Worm (Caenorhabditis elegans) whole organism, mixed stage, embryonic: ENCODE data around the gene nlp-66.

ENCODE experiments used
- M03D4.4 ChIP-seq: sonication (generic microtip); optimal IDR thresholded peaks from 2 replicates; lab custom pipeline; 2017; ENCODE audit warnings: mild to moderate bottlenecking, missing genetic modification characterization, missing compliant biosample characterization
- bed-3 ChIP-seq: fragments of 200-800 bp; sonication (Bioruptor generic); optimal IDR thresholded peaks from 3 replicates; lab custom pipeline; 2018; ENCODE audit warnings: mild to moderate bottlenecking, missing genetic modification characterization, moderate library complexity, missing compliant biosample characterization
- blmp-1 ChIP-seq: fragments of 150-350 bp; optimal IDR thresholded peaks from 2 replicates; lab custom pipeline; 2014; ENCODE audit warnings: missing biosample characterization, missing genetic modification characterization
- ceh-39 ChIP-seq: fragments of 150-350 bp; optimal IDR thresholded peaks from 2 replicates; lab custom pipeline; 2014; ENCODE audit warnings: missing biosample characterization, missing genetic modification characterization
- ceh-43 ChIP-seq: fragments of 200-800 bp; sonication (Bioruptor generic); optimal IDR thresholded peaks from 2 replicates; lab custom pipeline; 2018; ENCODE audit warnings: mild to moderate bottlenecking, missing genetic modification characterization, moderate library complexity, missing compliant biosample characterization
- ceh-83 ChIP-seq: fragments of 200-800 bp; sonication (Bioruptor generic); optimal IDR thresholded peaks from 2 replicates; lab custom pipeline; 2018; ENCODE audit warnings: mild to moderate bottlenecking, missing genetic modification characterization, missing compliant biosample characterization
- ces-1 ChIP-seq: fragments of 150-350 bp; optimal IDR thresholded peaks from 2 replicates; lab custom pipeline; 2014; ENCODE audit warnings: missing biosample characterization, missing genetic modification reagents, missing genetic modification characterization
- cnd-1 ChIP-seq: fragments of 200-800 bp; sonication (Bioruptor generic); optimal IDR thresholded peaks from 2 replicates; lab custom pipeline; 2018; ENCODE audit warnings: mild to moderate bottlenecking, missing genetic modification characterization, missing compliant biosample characterization
- drap-1 ChIP-seq: fragments of 200-800 bp; sonication (Bioruptor generic); optimal IDR thresholded peaks from 3 replicates; lab custom pipeline; 2018; ENCODE audit warnings: mild to moderate bottlenecking, missing genetic modification characterization, missing compliant biosample characterization
- elt-1 ChIP-seq: sonication (generic microtip); optimal IDR thresholded peaks from 2 replicates; lab custom pipeline; 2017; ENCODE audit warnings: missing genetic modification characterization, mild to moderate bottlenecking, missing compliant biosample characterization, antibody characterized with exemption, moderate library complexity, borderline replicate concordance; ENCODE audit not compliant: insufficient read depth
- elt-3 ChIP-seq: fragments of 150-350 bp; optimal IDR thresholded peaks from 2 replicates; lab custom pipeline; 2014; ENCODE audit warnings: missing biosample characterization, missing genetic modification characterization
- flh-1 ChIP-seq: fragments of 200-800 bp; sonication (Bioruptor generic); optimal IDR thresholded peaks from 2 replicates; lab custom pipeline; 2018; ENCODE audit warnings: mild to moderate bottlenecking, missing genetic modification characterization, moderate library complexity, missing compliant biosample characterization
- ham-2 ChIP-seq: fragments of 200-800 bp; sonication (Bioruptor generic); optimal IDR thresholded peaks from 2 replicates; lab custom pipeline; 2018; ENCODE audit warnings: mild to moderate bottlenecking, missing genetic modification characterization, missing compliant biosample characterization
- hlh-1 ChIP-seq: fragments of 150-350 bp; optimal IDR thresholded peaks from 2 replicates; lab custom pipeline; 2014; ENCODE audit warnings: missing biosample characterization, missing genetic modification reagents, missing genetic modification characterization
- lin-13 ChIP-seq: fragments of 150-350 bp; optimal IDR thresholded peaks from 2 replicates; lab custom pipeline; 2014; ENCODE audit warnings: missing biosample characterization, missing genetic modification characterization
- lin-32 ChIP-seq: fragments of 200-800 bp; sonication (Bioruptor generic); optimal IDR thresholded peaks from 2 replicates; lab custom pipeline; 2018; ENCODE audit warnings: mild to moderate bottlenecking, missing genetic modification characterization, missing compliant biosample characterization
- lsy-2 ChIP-seq: fragments of 150-350 bp; optimal IDR thresholded peaks from 2 replicates; lab custom pipeline; 2014; ENCODE audit warnings: missing biosample characterization, missing genetic modification characterization
- mab-5 ChIP-seq: fragments of 150-350 bp; optimal IDR thresholded peaks from 2 replicates; lab custom pipeline; 2014; ENCODE audit warnings: missing biosample characterization, missing genetic modification characterization
- mep-1 ChIP-seq: fragments of 150-350 bp; optimal IDR thresholded peaks from 2 replicates; lab custom pipeline; 2017; ENCODE audit warnings: missing biosample characterization, missing genetic modification reagents, missing genetic modification characterization, inconsistent platforms
- mls-2 ChIP-seq: sonication (generic microtip); optimal IDR thresholded peaks from 2 replicates; lab custom pipeline; 2016; ENCODE audit warnings: mild to moderate bottlenecking, missing genetic modification characterization, moderate library complexity, missing compliant biosample characterization
- nhr-12 ChIP-seq: fragments of 150-350 bp; optimal IDR thresholded peaks from 2 replicates; lab custom pipeline; 2014; ENCODE audit warnings: missing biosample characterization, missing genetic modification characterization
- nhr-2 ChIP-seq: fragments of 150-350 bp; optimal IDR thresholded peaks from 2 replicates; lab custom pipeline; 2014; ENCODE audit warnings: missing biosample characterization, missing genetic modification characterization
- nhr-237 ChIP-seq: fragments of 150-350 bp; optimal IDR thresholded peaks from 2 replicates; lab custom pipeline; 2014; ENCODE audit warnings: missing biosample characterization, missing genetic modification characterization
- nhr-28 ChIP-seq: fragments of 150-350 bp; optimal IDR thresholded peaks from 2 replicates; lab custom pipeline; 2014; ENCODE audit warnings: missing biosample characterization, missing genetic modification characterization
- nhr-76 ChIP-seq: sonication (generic microtip); optimal IDR thresholded peaks from 2 replicates; lab custom pipeline; 2017; ENCODE audit warnings: missing biosample characterization, missing genetic modification characterization
- pha-4 ChIP-seq: fragments of 150-350 bp; optimal IDR thresholded peaks from 2 replicates; lab custom pipeline; 2018; ENCODE audit warnings: missing biosample characterization, missing genetic modification reagents, missing genetic modification characterization
- sem-2 ChIP-seq: fragments of 200-800 bp; sonication (Bioruptor generic); optimal IDR thresholded peaks from 2 replicates; lab custom pipeline; 2018; ENCODE audit warnings: mild to moderate bottlenecking, missing genetic modification characterization, missing compliant biosample characterization
- snpc-4 ChIP-seq: fragments of 150-350 bp; optimal IDR thresholded peaks from 2 replicates; lab custom pipeline; 2014; ENCODE audit warnings: missing biosample characterization, missing genetic modification characterization
- sptf-1 ChIP-seq: sonication (generic microtip); optimal IDR thresholded peaks from 2 replicates; lab custom pipeline; 2017; ENCODE audit warnings: mild to moderate bottlenecking, missing genetic modification characterization, moderate library complexity, missing compliant biosample characterization
- tbx-8 ChIP-seq: fragments of 200-800 bp; sonication (Bioruptor generic); optimal IDR thresholded peaks from 2 replicates; lab custom pipeline; 2018; ENCODE audit warnings: mild to moderate bottlenecking, missing genetic modification characterization, moderate library complexity, missing compliant biosample characterization
- unc-120 ChIP-seq: sonication (generic microtip); optimal IDR thresholded peaks from 2 replicates; lab custom pipeline; 2017; ENCODE audit warnings: missing genetic modification characterization, missing compliant biosample characterization; ENCODE audit not compliant: poor library complexity, severe bottlenecking
- unc-39 ChIP-seq: fragments of 150-350 bp; optimal IDR thresholded peaks from 2 replicates; lab custom pipeline; 2014; ENCODE audit warnings: missing biosample characterization, missing genetic modification characterization
- unc-62 ChIP-seq: fragments of 150-350 bp; optimal IDR thresholded peaks from 2 replicates; lab custom pipeline; 2014; ENCODE audit warnings: missing biosample characterization, missing genetic modification reagents, missing genetic modification characterization
- zip-8 ChIP-seq: fragments of 150-350 bp; optimal IDR thresholded peaks from 2 replicates; lab custom pipeline; 2014; ENCODE audit warnings: missing biosample characterization, missing genetic modification characterization
- ztf-11 ChIP-seq: fragments of 150-350 bp; optimal IDR thresholded peaks from 2 replicates; lab custom pipeline; 2014; ENCODE audit warnings: missing biosample characterization, missing genetic modification characterization

Gene nlp-66

ce11 chrX:11093985-11094593, 22.5 kb downstream of the nlp-66 start:
- TF ChIP-seq flh-1 (GFP tag; lab: Kevin White, UChicago) (no peak), lin-13 (tag; lab: Kevin White, UChicago) (peak; percentile 94), blmp-1 (tag; lab: Kevin White, UChicago) (peak; percentile 58), drap-1 (GFP tag; lab: Kevin White, UChicago) (peak; percentile 98), sem-2 (no peak), unc-120 (tag; lab: Kevin White, UChicago) (peak; percentile 82), zip-8 (tag; lab: Kevin White, UChicago) (no peak), unc-39 (peak; percentile 94), M03D4.4 (peak; percentile 82), nhr-237 (tag; lab: Kevin White, UChicago) (peak; percentile 100), mls-2 (peak; percentile 93), nhr-28 (tag; lab: Kevin White, UChicago) (peak; percentile 79), mab-5 (tag; lab: Kevin White, UChicago) (peak; percentile 93), ces-1 (GFP tag; lab: Kevin White, UChicago) (peak; percentile 99), sptf-1 (peak; percentile 93), unc-62 (peak; percentile 97), mep-1 (tag; lab: Kevin White, UChicago) (peak; percentile 99), nhr-76 (tag; lab: Kevin White, UChicago) (peak; percentile 53), nhr-12 (tag; lab: Kevin White, UChicago) (peak; percentile 100), elt-1 (peak; percentile 73), cnd-1 (tag; lab: Kevin White, UChicago) (peak; percentile 93), lin-32 (GFP tag; lab: Kevin White, UChicago) (peak; percentile 83), hlh-1 (tag; lab: Kevin White, UChicago) (peak; percentile 92), elt-3 (tag; lab: Kevin White, UChicago) (peak; percentile 96), ceh-43 (GFP tag; lab: Kevin White, UChicago) (peak; percentile 11), ztf-11 (tag; lab: Kevin White, UChicago) (peak; percentile 98), ham-2 (no peak), lsy-2 (tag; lab: Kevin White, UChicago) (peak; percentile 91), ceh-83 (GFP tag; lab: Kevin White, UChicago) (peak; percentile 65), ceh-39 (tag; lab: Kevin White, UChicago) (peak; percentile 91), pha-4 (tag; lab: Kevin White, UChicago) (peak; percentile 99), bed-3 (peak; percentile 30), snpc-4 (tag; lab: Kevin White, UChicago) (no peak), tbx-8 (GFP tag; lab: Kevin White, UChicago) (peak; percentile 19), nhr-2 (tag; lab: Kevin White, UChicago) (peak; percentile 73)

DNA sequence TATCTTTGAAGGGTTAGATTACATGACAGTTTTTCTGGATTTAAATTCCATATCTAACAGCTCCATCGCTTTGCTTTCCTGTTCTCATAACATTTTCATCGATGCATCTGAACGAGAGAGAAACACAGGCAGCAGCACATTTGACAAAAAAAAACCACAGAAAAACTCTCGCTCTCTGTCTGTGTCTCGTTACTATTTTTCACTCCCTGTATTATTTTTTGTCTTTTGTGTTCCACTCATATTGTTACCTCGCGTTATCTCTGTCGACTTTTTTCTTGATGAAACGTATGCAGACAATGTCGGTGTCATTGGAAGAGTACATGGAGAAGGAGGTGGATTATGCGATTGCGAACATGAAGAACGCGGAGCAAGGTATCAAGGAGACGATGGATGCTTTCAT, 27.7 kb downstream of the nlp-66 start, which contains the start of gene W04G3.11:
Gene W04G3.11, plus strand, starts transcription at position 244 of the 400 bp plus-strand sequence.
- TF ChIP-seq sptf-1 (no peak), unc-120 (tag; lab: Kevin White, UChicago) (no peak), sem-2 (no peak), unc-62 (no peak), lsy-2 (tag; lab: Kevin White, UChicago) (no peak), ceh-43 (GFP tag; lab: Kevin White, UChicago) (no peak), unc-39 (no peak), cnd-1 (tag; lab: Kevin White, UChicago) (no peak), ham-2 (no peak), M03D4.4 (no peak), ces-1 (GFP tag; lab: Kevin White, UChicago) (no peak), ztf-11 (tag; lab: Kevin White, UChicago) (no peak), bed-3 (no peak)

- TF ChIP-seq ceh-43 (GFP tag; lab: Kevin White, UChicago) (no peak), tbx-8 (GFP tag; lab: Kevin White, UChicago) (no peak), nhr-76 (tag; lab: Kevin White, UChicago) (no peak), nhr-237 (tag; lab: Kevin White, UChicago) (no peak), ztf-11 (tag; lab: Kevin White, UChicago) (no peak), zip-8 (tag; lab: Kevin White, UChicago) (no peak), bed-3 (no peak), sptf-1 (no peak), unc-62 (no peak), blmp-1 (tag; lab: Kevin White, UChicago) (no peak), unc-120 (tag; lab: Kevin White, UChicago) (no peak), elt-1 (no peak), nhr-2 (tag; lab: Kevin White, UChicago) (no peak), nhr-28 (tag; lab: Kevin White, UChicago) (no peak), ces-1 (GFP tag; lab: Kevin White, UChicago) (no peak), ceh-83 (GFP tag; lab: Kevin White, UChicago) (no peak)
Observed at ce11 chrX:11085162-11085561, 31.5 kb downstream of the nlp-66 start, which contains the start of gene W04G3.7. Gene W04G3.7, minus strand, starts transcription at chrX:11085262.
